Fruit fly (Drosophila melanogaster) whole organism, embryonic: ENCODE measurements around the gene Scgalpha.

ENCODE experiments used
- CG10979 ChIP-seq: fragments of 200-800 bp; sonication (Bioruptor generic); optimal IDR thresholded peaks from 2 replicates; lab custom pipeline; 2018; ENCODE audit warnings: missing biosample characterization, mild to moderate bottlenecking, missing genetic modification characterization, moderate library complexity
- CG11247 ChIP-seq: fragments of 200-800 bp; sonication (Bioruptor generic); IDR thresholded peaks from 2 replicates; pipeline ENCODE4 v1.3.6; 2022; ENCODE audit warnings: missing biosample characterization, missing genetic modification characterization
- CG11504 ChIP-seq: fragments of 200-800 bp; sonication (Bioruptor generic); optimal IDR thresholded peaks from 3 replicates; lab custom pipeline; 2019; ENCODE audit warnings: missing biosample characterization, mild to moderate bottlenecking, missing genetic modification characterization, moderate library complexity
- CG12155 ChIP-seq: fragments of 200-800 bp; sonication (Bioruptor generic); optimal IDR thresholded peaks from 3 replicates; lab custom pipeline; 2016; ENCODE audit warnings: missing biosample characterization, missing genetic modification characterization
- CG12299 ChIP-seq: fragments of 200-800 bp; sonication (Bioruptor generic); optimal IDR thresholded peaks from 2 replicates; lab custom pipeline; 2018; ENCODE audit warnings: missing biosample characterization, mild to moderate bottlenecking, missing genetic modification characterization
- CG14441 ChIP-seq: fragments of 200-800 bp; sonication (Bioruptor generic); IDR thresholded peaks from 2 replicates; pipeline ENCODE4 v1.3.6; 2022; ENCODE audit warnings: missing biosample characterization, missing genetic modification characterization
- CG15696 ChIP-seq: fragments of 200-800 bp; sonication (Bioruptor generic); optimal IDR thresholded peaks from 2 replicates; lab custom pipeline; 2019; ENCODE audit warnings: missing biosample characterization, mild to moderate bottlenecking, missing genetic modification characterization, moderate library complexity
- CG17568 ChIP-seq: fragments of 200-800 bp; sonication (Bioruptor generic); optimal IDR thresholded peaks from 2 replicates; lab custom pipeline; 2018; ENCODE audit warnings: missing biosample characterization, mild to moderate bottlenecking, missing genetic modification characterization, moderate library complexity
- CG2116 ChIP-seq: fragments of 200-800 bp; sonication (Bioruptor generic); optimal IDR thresholded peaks from 3 replicates; lab custom pipeline; 2018; ENCODE audit warnings: missing biosample characterization, mild to moderate bottlenecking, missing genetic modification characterization
- CG2875 ChIP-seq: fragments of 200-800 bp; sonication (Bioruptor generic); optimal IDR thresholded peaks from 2 replicates; lab custom pipeline; 2017; ENCODE audit warnings: missing biosample characterization, mild to moderate bottlenecking, missing genetic modification characterization, missing genetic modification reagents
- CG3847 ChIP-seq: fragments of 200-800 bp; sonication (Bioruptor generic); IDR thresholded peaks from 2 replicates; pipeline ENCODE4 v1.3.6; 2022; ENCODE audit warnings: missing biosample characterization, missing genetic modification characterization
- CG5180 ChIP-seq: fragments of 200-800 bp; sonication (Bioruptor generic); optimal IDR thresholded peaks from 3 replicates; lab custom pipeline; 2017; ENCODE audit warnings: missing biosample characterization, missing genetic modification characterization, mild to moderate bottlenecking, moderate library complexity, missing genetic modification reagents
- CG6689 ChIP-seq: fragments of 200-800 bp; sonication (Bioruptor generic); IDR thresholded peaks from 2 replicates; pipeline ENCODE4 v1.3.6; 2022; ENCODE audit warnings: missing biosample characterization, missing genetic modification characterization
- CG6854 ChIP-seq: fragments of 200-800 bp; sonication (Bioruptor generic); optimal IDR thresholded peaks from 3 replicates; lab custom pipeline; 2017; ENCODE audit warnings: missing biosample characterization, mild to moderate bottlenecking, missing genetic modification characterization
- CG7372 ChIP-seq: fragments of 200-800 bp; sonication (Bioruptor generic); IDR thresholded peaks from 2 replicates; pipeline ENCODE4 v1.3.6; 2022; ENCODE audit warnings: missing biosample characterization, missing genetic modification characterization
- CG8290 ChIP-seq, 3 experiments: fragments of 200-800 bp; sonication (Bioruptor generic); optimal IDR thresholded peaks; 2 replicates each; lab custom pipeline; 2016 to 2019; ENCODE audit warnings: missing biosample characterization in 3 of 3, missing genetic modification characterization in 3 of 3, mild to moderate bottlenecking in 2 of 3, moderate library complexity in 1 of 3
- CG8944 ChIP-seq: fragments of 200-800 bp; sonication (Bioruptor generic); optimal IDR thresholded peaks from 3 replicates; lab custom pipeline; 2016; ENCODE audit warnings: missing biosample characterization, missing genetic modification characterization
- E2f1 ChIP-seq: fragments of 200-800 bp; sonication (Bioruptor generic); IDR thresholded peaks from 2 replicates; pipeline ENCODE4 v1.3.6; 2022; ENCODE audit warnings: missing biosample characterization, missing genetic modification characterization
- Eip74EF ChIP-seq, 2 experiments: fragments of 200-800 bp in 1 of 2; fragments of >200 bp in 1 of 2; sonication (Bioruptor generic) in 1 of 2; optimal IDR thresholded peaks; 2 replicates each; lab custom pipeline; 2017 to 2019; ENCODE audit warnings: missing biosample characterization in 2 of 2, missing genetic modification characterization in 2 of 2, mild to moderate bottlenecking in 1 of 2, moderate library complexity in 1 of 2
- Fer1 ChIP-seq: fragments of 200-800 bp; sonication (Bioruptor generic); optimal IDR thresholded peaks from 2 replicates; lab custom pipeline; 2017; ENCODE audit warnings: missing biosample characterization, mild to moderate bottlenecking, missing genetic modification characterization
- HHEX ChIP-seq: fragments of 200-800 bp; sonication (Bioruptor generic); optimal IDR thresholded peaks from 3 replicates; lab custom pipeline; 2017; ENCODE audit warnings: missing biosample characterization, mild to moderate bottlenecking, missing genetic modification characterization, missing genetic modification reagents
- Hand ChIP-seq: fragments of 200-800 bp; sonication (Bioruptor generic); optimal IDR thresholded peaks from 2 replicates; lab custom pipeline; 2017; ENCODE audit warnings: mild to moderate bottlenecking, missing biosample characterization, missing genetic modification reagents, missing genetic modification characterization
- Oaz ChIP-seq: fragments of 200-800 bp; sonication (Bioruptor generic); IDR thresholded peaks from 2 replicates; pipeline ENCODE4 v1.3.6; 2022; ENCODE audit warnings: missing biosample characterization, missing genetic modification characterization
- Oli ChIP-seq: fragments of 200-800 bp; sonication (Bioruptor generic); optimal IDR thresholded peaks from 2 replicates; lab custom pipeline; 2018; ENCODE audit warnings: missing biosample characterization, mild to moderate bottlenecking, missing genetic modification characterization, moderate library complexity
- Usf ChIP-seq: fragments of 200-800 bp; sonication (Bioruptor generic); optimal IDR thresholded peaks from 2 replicates; lab custom pipeline; 2017; ENCODE audit warnings: missing genotype, missing biosample characterization, missing genetic modification characterization
- al ChIP-seq: fragments of 200-800 bp; sonication (Bioruptor generic); IDR thresholded peaks from 2 replicates; pipeline ENCODE4 v1.3.6; 2022; ENCODE audit warnings: missing biosample characterization, missing genetic modification characterization
- ato ChIP-seq: fragments of 200-800 bp; sonication (Bioruptor generic); IDR thresholded peaks from 2 replicates; pipeline ENCODE4 v1.3.6; 2022; ENCODE audit warnings: missing biosample characterization, missing genetic modification characterization; ENCODE audit not compliant: partially characterized antibody
- corto ChIP-seq: fragments of 200-800 bp; sonication (Bioruptor generic); optimal IDR thresholded peaks from 2 replicates; lab custom pipeline; 2016; ENCODE audit warnings: missing biosample characterization, mild to moderate bottlenecking, missing genetic modification characterization, moderate library complexity
- dimm ChIP-seq: fragments of 200-800 bp; sonication (Bioruptor generic); IDR thresholded peaks from 2 replicates; pipeline ENCODE4 v1.3.6; 2022; ENCODE audit warnings: missing biosample characterization, missing genetic modification characterization
- en ChIP-seq: fragments of 200-800 bp; sonication (Bioruptor generic); optimal IDR thresholded peaks from 2 replicates; lab custom pipeline; 2016; ENCODE audit warnings: missing biosample characterization, missing genetic modification characterization
- eve ChIP-seq, 2 experiments: fragments of >200 bp; optimal IDR thresholded peaks; 2 replicates each; lab custom pipeline; 2017; ENCODE audit warnings: missing biosample characterization in 2 of 2, missing genetic modification characterization in 2 of 2
- fd102C ChIP-seq: fragments of 200-800 bp; sonication (Bioruptor generic); optimal IDR thresholded peaks from 2 replicates; lab custom pipeline; 2018; ENCODE audit warnings: missing biosample characterization, mild to moderate bottlenecking, missing genetic modification characterization, moderate library complexity
- fd96Cb ChIP-seq: fragments of 200-800 bp; sonication (Bioruptor generic); optimal IDR thresholded peaks from 2 replicates; lab custom pipeline; 2018; ENCODE audit warnings: missing biosample characterization, mild to moderate bottlenecking, missing genetic modification characterization, moderate library complexity
- gsb-n ChIP-seq: fragments of 200-800 bp; sonication (Bioruptor generic); optimal IDR thresholded peaks from 3 replicates; lab custom pipeline; 2018; ENCODE audit warnings: missing biosample characterization, mild to moderate bottlenecking, missing genetic modification characterization
- insv ChIP-seq, 2 experiments: fragments of 200-800 bp; sonication (Bioruptor generic); optimal IDR thresholded peaks; 3 replicates each; lab custom pipeline; 2016 to 2018; ENCODE audit warnings: missing biosample characterization in 2 of 2, missing genetic modification characterization in 2 of 2
- kah ChIP-seq: fragments of 200-800 bp; sonication (Bioruptor generic); optimal IDR thresholded peaks from 2 replicates; lab custom pipeline; 2018; ENCODE audit warnings: missing biosample characterization, mild to moderate bottlenecking, missing genetic modification characterization
- lmd ChIP-seq: fragments of 200-800 bp; sonication (Bioruptor generic); IDR thresholded peaks from 2 replicates; pipeline ENCODE4 v1.3.6; 2022; ENCODE audit warnings: missing biosample characterization, missing genetic modification characterization
- nau ChIP-seq: fragments of 200-800 bp; sonication (Bioruptor generic); optimal IDR thresholded peaks from 3 replicates; lab custom pipeline; 2017; ENCODE audit warnings: missing biosample characterization, mild to moderate bottlenecking, missing genetic modification characterization, missing genetic modification reagents
- nmo ChIP-seq: fragments of 200-800 bp; sonication (Bioruptor generic); optimal IDR thresholded peaks from 2 replicates; lab custom pipeline; 2018; ENCODE audit warnings: missing biosample characterization, mild to moderate bottlenecking, missing genetic modification characterization, moderate library complexity
- run ChIP-seq: fragments of 200-800 bp; sonication (Bioruptor generic); optimal IDR thresholded peaks from 3 replicates; lab custom pipeline; 2018; ENCODE audit warnings: missing biosample characterization, mild to moderate bottlenecking, missing genetic modification characterization
- salm ChIP-seq: fragments of 200-800 bp; sonication (Bioruptor generic); optimal IDR thresholded peaks from 2 replicates; lab custom pipeline; 2018; ENCODE audit warnings: missing biosample characterization, mild to moderate bottlenecking, missing genetic modification characterization
- sc ChIP-seq, 3 experiments: fragments of >200 bp in 2 of 3; fragments of 200-800 bp in 1 of 3; sonication (Bioruptor generic) in 1 of 3; optimal IDR thresholded peaks; 2 replicates in 2 of 3; 3 replicates in 1 of 3; lab custom pipeline; 2017; ENCODE audit warnings: mild to moderate bottlenecking in 1 of 3, missing biosample characterization in 1 of 3, missing genetic modification characterization in 1 of 3, missing genetic modification reagents in 1 of 3
- sens ChIP-seq: fragments of 200-800 bp; sonication (Bioruptor generic); peaks from one replicate; lab custom pipeline; 2016; ENCODE audit warnings: missing biosample characterization, missing genetic modification characterization
- sug ChIP-seq: fragments of 200-800 bp; optimal IDR thresholded peaks from 2 replicates; lab custom pipeline; 2019; ENCODE audit warnings: missing biosample characterization, mild to moderate bottlenecking, missing genetic modification characterization, moderate library complexity
- ttk ChIP-seq: fragments of 200-800 bp; sonication (Bioruptor generic); IDR thresholded peaks from 2 replicates; pipeline ENCODE4 v2.1.2; 2022; ENCODE audit warnings: missing biosample characterization, missing genetic modification characterization
- tx ChIP-seq: fragments of 200-800 bp; sonication (Bioruptor generic); optimal IDR thresholded peaks from 2 replicates; lab custom pipeline; 2016; ENCODE audit warnings: missing biosample characterization, missing genetic modification characterization
- vvl ChIP-seq: fragments of 200-800 bp; sonication (Bioruptor generic); IDR thresholded peaks from 2 replicates; pipeline ENCODE4 v1.3.6; 2022; ENCODE audit warnings: missing biosample characterization, missing genetic modification characterization
- zfh1 ChIP-seq: fragments of 200-800 bp; sonication (Bioruptor generic); IDR thresholded peaks from 3 replicates; pipeline ENCODE4 v1.3.6; 2022; ENCODE audit warnings: missing biosample characterization, missing genetic modification characterization

Gene Scgalpha

dm6 chr2L:8274958-8275584 lies 28.2 kb upstream of the Scgalpha start (continued):
- peak; percentile 21 for TF ChIP-seq CG8290 (GFP tag; optimal IDR thresholded peaks at IDR 0.05; lab: Kevin White, UChicago)
- no peak for TF ChIP-seq CG8290 (tag; optimal IDR thresholded peaks at IDR 0.05; lab: Kevin White, UChicago)
- TF ChIP-seq vvl (GFP tag; lab: Robert Waterston, UW), result peak; percentile 79
- peak; percentile 85 for TF ChIP-seq CG10979
- TF ChIP-seq CG8944 (GFP tag; lab: Kevin White, UChicago), result no peak
- TF ChIP-seq E2f1, result peak; percentile 37; the same call in 1 of the 2 replicates
- peak; percentile 84 for TF ChIP-seq CG15696 (tag; lab: Kevin White, UChicago)
- peak in 1 of 2 experiments; percentile 56 for TF ChIP-seq Eip74EF (GFP tag; optimal IDR thresholded peaks at IDR 0.05; lab: Kevin White, UChicago)
- no peak for TF ChIP-seq tx
- peak; percentile 60 for TF ChIP-seq CG6689
- no peak for TF ChIP-seq corto (GFP tag; lab: Kevin White, UChicago)
- peak; percentile 15; the same call in 1 of the 2 replicates for TF ChIP-seq CG14441
- peak; percentile 69; the same call in 2 of the 3 replicates for TF ChIP-seq zfh1 (GFP tag; lab: Robert Waterston, UW)
- 0 out of 2 replicates have a peak, but pooled peaks have one; percentile 27 for TF ChIP-seq ttk (GFP tag; lab: Robert Waterston, UW)
- TF ChIP-seq salm, result peak; percentile 37
- TF ChIP-seq sug (tag; lab: Kevin White, UChicago), result peak; percentile 4
- TF ChIP-seq CG12155 (GFP tag; lab: Kevin White, UChicago), result peak; percentile 12
- TF ChIP-seq dimm (GFP tag; lab: Robert Waterston, UW), result no peak
- peak; percentile 76 for TF ChIP-seq Oli
- TF ChIP-seq Oaz (GFP tag; lab: Robert Waterston, UW), result 0 out of 2 replicates have a peak, but pooled peaks have one; percentile 24
- TF ChIP-seq CG2875, result peak; percentile 65
- peak; percentile 80 for TF ChIP-seq CG11504 (tag; lab: Kevin White, UChicago)
- peak; percentile 58 for TF ChIP-seq CG17568 (GFP tag; lab: Kevin White, UChicago)
- peak; percentile 13 for TF ChIP-seq en (GFP tag; lab: Kevin White, UChicago)
- no peak for TF ChIP-seq CG5180
- no peak for TF ChIP-seq ato
- TF ChIP-seq CG6854 (GFP tag; lab: Kevin White, UChicago), result peak; percentile 42
- TF ChIP-seq nmo (GFP tag; lab: Kevin White, UChicago), result peak; percentile 84
- peak; percentile 69 for TF ChIP-seq lmd
- peak; percentile 33 for TF ChIP-seq nau (GFP tag; lab: Kevin White, UChicago)
- TF ChIP-seq eve (GFP tag; optimal IDR thresholded peaks at IDR 0.05; lab: Kevin White, UChicago), result peak in 1 of 2 experiments; percentile 64
- peak; percentile 38 for TF ChIP-seq Fer1
- TF ChIP-seq run (tag; lab: Kevin White, UChicago), result no peak
- TF ChIP-seq sc (optimal IDR thresholded peaks at IDR 0.05; lab: Kevin White, UChicago), result no peak
- TF ChIP-seq sc (GFP tag; optimal IDR thresholded peaks at IDR 0.05; lab: Kevin White, UChicago), result peak; percentile 46
- peak; percentile 84 for TF ChIP-seq gsb-n
- TF ChIP-seq kah (GFP tag; lab: Kevin White, UChicago), result no peak
- TF ChIP-seq al (GFP tag; lab: Robert Waterston, UW), result no peak
- TF ChIP-seq Usf, result no peak
- peak; percentile 46 for TF ChIP-seq CG3847 (GFP tag; lab: Robert Waterston, UW)
- TF ChIP-seq Hand (GFP tag; lab: Kevin White, UChicago), result no peak
- peak; percentile 29 for TF ChIP-seq CG12299 (tag; lab: Kevin White, UChicago)
- TF ChIP-seq CG2116 (GFP tag; lab: Kevin White, UChicago), result peak; percentile 44
- TF ChIP-seq CG11247, result 0 out of 2 replicates have a peak, but pooled peaks have one; percentile 33
- TF ChIP-seq sens (GFP tag; lab: Kevin White, UChicago), result peak; percentile 94
- peak; percentile 34 for TF ChIP-seq HHEX (GFP tag; lab: Kevin White, UChicago)
- peak; percentile 63 for TF ChIP-seq fd96Cb (tag; lab: Kevin White, UChicago)
- peak in 1 of 2 experiments; percentile 17 for TF ChIP-seq insv (GFP tag; optimal IDR thresholded peaks at IDR 0.05; lab: Kevin White, UChicago)
- TF ChIP-seq CG7372 (GFP tag; lab: Robert Waterston, UW), result peak; percentile 16; the same call in 1 of the 2 replicates
- peak; percentile 64 for TF ChIP-seq fd102C (GFP tag; lab: Kevin White, UChicago)
